Fruit fly (Drosophila melanogaster) whole organism, embryonic: Measurements from ENCODE around the gene Dad1.
A peak's percentile ranks its signal among the peaks of the same experiment; 100 is the strongest.

Experiments
- CG10274 ChIP-seq: fragments of 200-800 bp; sonication (Bioruptor generic); optimal IDR thresholded peaks from 3 replicates; lab custom pipeline; 2017; ENCODE audit warnings: missing biosample characterization, mild to moderate bottlenecking, missing genetic modification characterization
- CG11456 ChIP-seq: fragments of 200-800 bp; sonication (Bioruptor generic); IDR thresholded peaks from 3 replicates; pipeline ENCODE4 v1.3.6; 2022; ENCODE audit warnings: missing biosample characterization, missing genetic modification characterization
- CG13123 ChIP-seq: fragments of 200-800 bp; sonication (Bioruptor generic); optimal IDR thresholded peaks from 2 replicates; lab custom pipeline; 2016; ENCODE audit warnings: missing biosample characterization, missing genetic modification characterization
- CG13894 ChIP-seq: fragments of 200-800 bp; sonication (Bioruptor generic); optimal IDR thresholded peaks from 3 replicates; lab custom pipeline; 2018; ENCODE audit warnings: missing biosample characterization, mild to moderate bottlenecking, missing genetic modification characterization, moderate library complexity
- CG14014 ChIP-seq: fragments of 200-800 bp; sonication (Bioruptor generic); IDR thresholded peaks from 2 replicates; pipeline ENCODE4 v1.3.6; 2022; ENCODE audit warnings: missing biosample characterization, missing genetic modification characterization
- CG14667 ChIP-seq: fragments of 200-800 bp; sonication (Bioruptor generic); IDR thresholded peaks from 2 replicates; pipeline ENCODE4 v1.3.6; 2022; ENCODE audit warnings: missing biosample characterization, missing genetic modification characterization
- CG15696 ChIP-seq: fragments of 200-800 bp; sonication (Bioruptor generic); optimal IDR thresholded peaks from 2 replicates; lab custom pipeline; 2019; ENCODE audit warnings: missing biosample characterization, mild to moderate bottlenecking, missing genetic modification characterization, moderate library complexity
- CG17328 ChIP-seq: fragments of 200-800 bp; sonication (Bioruptor generic); IDR thresholded peaks from 2 replicates; pipeline ENCODE4 v1.3.6; 2022; ENCODE audit warnings: missing biosample characterization, missing genetic modification characterization
- CG18011 ChIP-seq: fragments of 200-800 bp; sonication (Bioruptor generic); optimal IDR thresholded peaks from 2 replicates; lab custom pipeline; 2017; ENCODE audit warnings: missing biosample characterization, missing genetic modification characterization, mild to moderate bottlenecking, moderate library complexity, missing genotype
- CG1832 ChIP-seq: fragments of 200-800 bp; sonication (Bioruptor generic); optimal IDR thresholded peaks from 2 replicates; lab custom pipeline; 2017; ENCODE audit warnings: missing biosample characterization, mild to moderate bottlenecking, missing genetic modification characterization, inconsistent platforms
- CG2199 ChIP-seq: fragments of 200-800 bp; sonication (Bioruptor generic); IDR thresholded peaks from 3 replicates; pipeline ENCODE4 v1.3.6; 2022; ENCODE audit warnings: missing biosample characterization, missing genetic modification characterization
- CG3065 ChIP-seq: fragments of 200-800 bp; sonication (Bioruptor generic); optimal IDR thresholded peaks from 2 replicates; lab custom pipeline; 2016; ENCODE audit warnings: missing biosample characterization, missing genetic modification characterization
- CG3726 ChIP-seq: fragments of 200-800 bp; sonication (Bioruptor generic); IDR thresholded peaks from 3 replicates; pipeline ENCODE4, ENCODE4 v1.3.6; 2022; ENCODE audit warnings: missing biosample characterization, missing genetic modification characterization
- CG4360 ChIP-seq: fragments of 200-800 bp; sonication (Bioruptor generic); IDR thresholded peaks from 2 replicates; pipeline ENCODE4 v1.3.6; 2022; ENCODE audit warnings: missing biosample characterization, missing genetic modification characterization
- CG4424 ChIP-seq: fragments of 200-800 bp; sonication (Bioruptor generic); optimal IDR thresholded peaks from 3 replicates; lab custom pipeline; 2016; ENCODE audit warnings: missing biosample characterization, missing genetic modification characterization
- D ChIP-seq, 2 experiments: fragments of 200-800 bp in 1 of 2; fragments of >200 bp in 1 of 2; sonication (Bioruptor generic) in 1 of 2; optimal IDR thresholded peaks; 2 replicates in 1 of 2; 3 replicates in 1 of 2; lab custom pipeline; 2017; ENCODE audit warnings: mild to moderate bottlenecking in 1 of 2, missing biosample characterization in 1 of 2, missing genetic modification characterization in 1 of 2, missing genetic modification reagents in 1 of 2
- Dip3 ChIP-seq: fragments of 200-800 bp; sonication (Bioruptor generic); optimal IDR thresholded peaks from 3 replicates; lab custom pipeline; 2016; ENCODE audit warnings: missing biosample characterization, missing genetic modification characterization
- Ets65A ChIP-seq: fragments of 200-800 bp; sonication (Bioruptor generic); peaks from one replicate; lab custom pipeline; 2016; ENCODE audit warnings: missing biosample characterization, missing genetic modification characterization
- Med ChIP-seq: fragments of 200-800 bp; sonication (Bioruptor generic); peaks from one replicate; lab custom pipeline; 2016; ENCODE audit warnings: missing biosample characterization, missing genetic modification characterization, mild to moderate bottlenecking, inconsistent platforms, moderate library complexity
- Optix ChIP-seq: fragments of 200-800 bp; sonication (Bioruptor generic); IDR thresholded peaks from 3 replicates; pipeline ENCODE4 v1.3.6; 2022; ENCODE audit warnings: missing biosample characterization, missing genetic modification characterization
- Rfx ChIP-seq: fragments of 200-800 bp; sonication (Bioruptor generic); IDR thresholded peaks from 2 replicates; pipeline ENCODE4 v1.3.6; 2022; ENCODE audit warnings: missing biosample characterization, missing genetic modification characterization
- Trl ChIP-seq, 3 experiments: fragments of >200 bp in 2 of 3; fragments of 200-800 bp in 1 of 3; sonication (Bioruptor generic) in 1 of 3; optimal IDR thresholded peaks; 2 replicates in 1 of 3; 3 replicates in 2 of 3; lab custom pipeline; 2016 to 2017; ENCODE audit warnings: missing biosample characterization in 1 of 3, missing genetic modification characterization in 1 of 3
- ara ChIP-seq: fragments of 200-800 bp; sonication (Bioruptor generic); IDR thresholded peaks from 2 replicates; pipeline ENCODE4 v1.3.6; 2022; ENCODE audit warnings: missing biosample characterization, missing genetic modification characterization
- az2 ChIP-seq: fragments of 200-800 bp; sonication (Bioruptor generic); optimal IDR thresholded peaks from 3 replicates; lab custom pipeline; 2016; ENCODE audit warnings: missing biosample characterization, missing genetic modification characterization
- bab2 ChIP-seq: fragments of 200-800 bp; sonication (Bioruptor generic); optimal IDR thresholded peaks from 2 replicates; lab custom pipeline; 2016; ENCODE audit warnings: missing biosample characterization, missing genetic modification characterization
- chn ChIP-seq: fragments of 200-800 bp; sonication (Bioruptor generic); optimal IDR thresholded peaks from 2 replicates; lab custom pipeline; 2016; ENCODE audit warnings: missing biosample characterization, missing genetic modification characterization
- ewg ChIP-seq: fragments of 200-800 bp; sonication (Bioruptor generic); optimal IDR thresholded peaks from 3 replicates; lab custom pipeline; 2017; ENCODE audit warnings: mild to moderate bottlenecking, missing biosample characterization, missing genetic modification reagents, missing genetic modification characterization
- grau ChIP-seq: fragments of 200-800 bp; optimal IDR thresholded peaks from 3 replicates; lab custom pipeline; 2019; ENCODE audit warnings: missing biosample characterization, mild to moderate bottlenecking, missing genetic modification characterization, moderate library complexity
- jing ChIP-seq: fragments of 200-800 bp; sonication (Bioruptor generic); optimal IDR thresholded peaks from 2 replicates; lab custom pipeline; 2018; ENCODE audit warnings: missing biosample characterization, mild to moderate bottlenecking, missing genetic modification characterization
- jumu ChIP-seq: fragments of 200-800 bp; sonication (Bioruptor generic); optimal IDR thresholded peaks from 3 replicates; lab custom pipeline; 2016; ENCODE audit warnings: missing biosample characterization, missing genetic modification characterization
- kni ChIP-seq: fragments of 200-800 bp; sonication (Bioruptor generic); optimal IDR thresholded peaks from 3 replicates; lab custom pipeline; 2017; ENCODE audit warnings: mild to moderate bottlenecking, missing biosample characterization, missing genetic modification reagents, missing genetic modification characterization
- nerfin-1 ChIP-seq: fragments of 200-800 bp; sonication (Bioruptor generic); optimal IDR thresholded peaks from 3 replicates; lab custom pipeline; 2019; ENCODE audit warnings: missing biosample characterization, mild to moderate bottlenecking, missing genetic modification characterization, moderate library complexity
- oc ChIP-seq: fragments of 200-800 bp; sonication (Bioruptor generic); optimal IDR thresholded peaks from 2 replicates; lab custom pipeline; 2018; ENCODE audit warnings: missing biosample characterization, mild to moderate bottlenecking, missing genetic modification characterization, moderate library complexity
- pros ChIP-seq: fragments of 200-800 bp; sonication (Bioruptor generic); optimal IDR thresholded peaks from 3 replicates; lab custom pipeline; 2019; ENCODE audit warnings: missing biosample characterization, mild to moderate bottlenecking, missing genetic modification characterization, moderate library complexity
- pum ChIP-seq: fragments of 200-800 bp; sonication (Bioruptor generic); optimal IDR thresholded peaks from 2 replicates; lab custom pipeline; 2016; ENCODE audit warnings: missing biosample characterization, missing genetic modification characterization
- sens ChIP-seq: fragments of 200-800 bp; sonication (Bioruptor generic); peaks from one replicate; lab custom pipeline; 2016; ENCODE audit warnings: missing biosample characterization, missing genetic modification characterization
- sisA ChIP-seq: fragments of 200-800 bp; sonication (Bioruptor generic); IDR thresholded peaks from 2 replicates; pipeline ENCODE4 v1.3.6; 2022; ENCODE audit warnings: missing biosample characterization, missing genetic modification characterization
- sna ChIP-seq: fragments of 200-800 bp; sonication (Bioruptor generic); IDR thresholded peaks from 2 replicates; pipeline ENCODE4 v1.3.6; 2022; ENCODE audit warnings: missing biosample characterization, missing genetic modification characterization; ENCODE audit not compliant: partially characterized antibody
- so ChIP-seq: fragments of 200-800 bp; sonication (Bioruptor generic); IDR thresholded peaks from 3 replicates; pipeline ENCODE4 v1.3.6; 2022; ENCODE audit warnings: missing biosample characterization, missing genetic modification characterization
- sob ChIP-seq: fragments of 200-800 bp; sonication (Bioruptor generic); IDR thresholded peaks from 2 replicates; pipeline ENCODE4 v1.3.6; 2022; ENCODE audit warnings: missing biosample characterization, missing genetic modification characterization
- trem ChIP-seq: fragments of 200-800 bp; optimal IDR thresholded peaks from 3 replicates; lab custom pipeline; 2019; ENCODE audit warnings: missing biosample characterization, mild to moderate bottlenecking, missing genetic modification characterization, moderate library complexity

The Dad1 gene

dm6 chr2L:8432130-8432529, 48.2 kb upstream of the Dad1 start:
- 0 out of 3 replicates have a peak, but pooled peaks have one; percentile 11 for TF ChIP-seq so (GFP tag; lab: Robert Waterston, UW)
- TF ChIP-seq CG4424 (GFP tag; lab: Kevin White, UChicago), result no peak
- TF ChIP-seq grau, result no peak
- 0 out of 2 replicates have a peak, but pooled peaks have one; percentile 15 for TF ChIP-seq ara (GFP tag; lab: Robert Waterston, UW)
- no peak for TF ChIP-seq Dip3 (GFP tag; lab: Kevin White, UChicago)
- peak; percentile 91 for TF ChIP-seq Ets65A
- 0 out of 3 replicates have a peak, but pooled peaks have one; percentile 25 for TF ChIP-seq CG3726 (GFP tag; lab: Robert Waterston, UW)
- 0 out of 2 replicates have a peak, but pooled peaks have one; percentile 19 for TF ChIP-seq sisA (GFP tag; lab: Robert Waterston, UW)
- TF ChIP-seq sob (GFP tag; lab: Robert Waterston, UW), result 0 out of 2 replicates have a peak, but pooled peaks have one; percentile 12
- TF ChIP-seq ewg (GFP tag; lab: Kevin White, UChicago), result peak; percentile 16

dm6 chr2L:8426801-8427200, 42.9 kb upstream of the Dad1 start:
- peak; percentile 63 for TF ChIP-seq Med (GFP tag; lab: Kevin White, UChicago)
- no peak for TF ChIP-seq pum (GFP tag; lab: Kevin White, UChicago)

- TF ChIP-seq CG15696 (tag; lab: Kevin White, UChicago) (no peak), bab2 (GFP tag; lab: Kevin White, UChicago) (no peak), jing (GFP tag; lab: Kevin White, UChicago) (no peak), CG11456 (GFP tag; lab: Robert Waterston, UW) (0 out of 3 replicates have a peak, but pooled peaks have one; percentile 21), CG13123 (GFP tag; lab: Kevin White, UChicago) (no peak), CG2199 (GFP tag; lab: Robert Waterston, UW) (0 out of 3 replicates have a peak, but pooled peaks have one; percentile 39), chn (GFP tag; lab: Kevin White, UChicago) (no peak), kni (no peak), jumu (no peak), pros (GFP tag; lab: Kevin White, UChicago) (peak; percentile 60)
Observed at dm6 chr2L:8425962-8426759, 42.2 kb upstream of the Dad1 start.

dm6 chr2L:8425212-8425611, 41.3 kb upstream of the Dad1 start:
- peak in 1 of 2 experiments; percentile 15 for TF ChIP-seq Trl (optimal IDR thresholded peaks at IDR 0.05; lab: Kevin White, UChicago)
- no peak for TF ChIP-seq Trl (GFP tag; optimal IDR thresholded peaks at IDR 0.05; lab: Kevin White, UChicago)
- TF ChIP-seq Med (GFP tag; lab: Kevin White, UChicago), result peak; percentile 31
- TF ChIP-seq sens (GFP tag; lab: Kevin White, UChicago), result peak; percentile 12
- TF ChIP-seq sna (GFP tag; lab: Robert Waterston, UW), result no peak
- TF ChIP-seq Rfx (GFP tag; lab: Robert Waterston, UW), result no peak

- TF ChIP-seq CG4360 (GFP tag; lab: Robert Waterston, UW) (0 out of 2 replicates have a peak, but pooled peaks have one; percentile 11), sens (GFP tag; lab: Kevin White, UChicago) (peak; percentile 44), CG3065 (no peak), CG13894 (tag; lab: Kevin White, UChicago) (peak; percentile 87), nerfin-1 (peak; percentile 55), oc (tag; lab: Kevin White, UChicago) (no peak), CG10274 (GFP tag; lab: Kevin White, UChicago) (no peak), trem (tag; lab: Kevin White, UChicago) (peak; percentile 16), CG18011 (GFP tag; lab: Kevin White, UChicago) (no peak), pros (GFP tag; lab: Kevin White, UChicago) (peak; percentile 73), CG14667 (no peak), az2 (GFP tag; lab: Kevin White, UChicago) (no peak), CG1832 (GFP tag; lab: Kevin White, UChicago) (peak; percentile 27), Optix (no peak), CG17328 (no peak), Trl (optimal IDR thresholded peaks at IDR 0.05; lab: Kevin White, UChicago) (peak; percentile 71 to 73), Trl (GFP tag; optimal IDR thresholded peaks at IDR 0.05; lab: Kevin White, UChicago) (no peak), CG14014 (GFP tag; lab: Robert Waterston, UW) (no peak), D (optimal IDR thresholded peaks at IDR 0.05; lab: Kevin White, UChicago) (peak; percentile 19), D (GFP tag; optimal IDR thresholded peaks at IDR 0.05; lab: Kevin White, UChicago) (no peak)
Observed at dm6 chr2L:8424662-8425208, 40.8 kb upstream of the Dad1 start.
